Worm (Caenorhabditis elegans): Measurements from ENCODE around the gene suox-1.

Gene suox-1

ce11 chrX:15492759-15493158 is 4.6 kb upstream of the suox-1 start (continued):
- TF ChIP-seq F10E7.11 (tag; optimal IDR thresholded peaks at IDR 0.05) (no peak), B0336.3 (GFP tag; IDR thresholded peaks at IDR 0.05) (peak; percentile 49; the same call in 1 of the 2 replicates), T07F8.4 (tag; optimal IDR thresholded peaks at IDR 0.05) (no peak), hmg-20 (GFP tag; IDR thresholded peaks at IDR 0.05) (no peak), sptf-2 (GFP tag; optimal IDR thresholded peaks at IDR 0.05) (peak; percentile 22), Y56A3A.18 (GFP tag; IDR thresholded peaks at IDR 0.05) (peak; percentile 77; the same call in 1 of the 2 replicates), nfyb-1 (GFP tag; IDR thresholded peaks at IDR 0.05) (peak; percentile 78; the same call in 1 of the 2 replicates), gei-17 (GFP tag; optimal IDR thresholded peaks at IDR 0.05) (peak; percentile 1), C06A6.2 (GFP tag; conservative IDR thresholded peaks at IDR 0.05) (peak; percentile 76), snpc-3.4 (tag; optimal IDR thresholded peaks at IDR 0.05) (no peak), ztf-3 (GFP tag; optimal IDR thresholded peaks at IDR 0.05) (no peak), nhr-27 (tag; optimal IDR thresholded peaks at IDR 0.05) (no peak), egl-18 (GFP tag; IDR thresholded peaks at IDR 0.05) (0 out of 2 replicates have a peak, but pooled peaks have one; percentile 46), K11D2.4 (GFP tag; IDR thresholded peaks at IDR 0.05) (peak; percentile 85), ceh-27 (GFP tag; optimal IDR thresholded peaks at IDR 0.05) (peak; percentile 59), hsf-1 (GFP tag; IDR thresholded peaks at IDR 0.05) (0 out of 2 replicates have a peak, but pooled peaks have one; percentile 24), F37B4.10 (GFP tag; IDR thresholded peaks at IDR 0.05) (no peak), tlf-1 (GFP tag; optimal IDR thresholded peaks at IDR 0.05) (peak; percentile 61), mes-4 (tag; optimal IDR thresholded peaks at IDR 0.05) (no peak), ztf-6 (GFP tag; IDR thresholded peaks at IDR 0.05) (no peak), egrh-3 (GFP tag; IDR thresholded peaks at IDR 0.05) (0 out of 2 replicates have a peak, but pooled peaks have one; percentile 38), F57A8.1 (GFP tag; optimal IDR thresholded peaks at IDR 0.05) (no peak), xnd-1 (tag; optimal IDR thresholded peaks at IDR 0.05) (no peak), B0019.2 (GFP tag; conservative IDR thresholded peaks at IDR 0.05) (no peak), lag-1 (GFP tag; IDR thresholded peaks at IDR 0.05) (no peak), lin-40 (tag; optimal IDR thresholded peaks at IDR 0.05) (peak; percentile 87), Y53F4B.3 (GFP tag; IDR thresholded peaks at IDR 0.05) (no peak), madf-8 (GFP tag; conservative IDR thresholded peaks at IDR 0.05) (no peak), F33H1.4 (GFP tag; IDR thresholded peaks at IDR 0.05) (no peak), madf-3 (GFP tag; IDR thresholded peaks at IDR 0.05) (0 out of 2 replicates have a peak, but pooled peaks have one; percentile 50), Y95B8A.8 (GFP tag; IDR thresholded peaks at IDR 0.05) (no peak), B0261.1 (tag; optimal IDR thresholded peaks at IDR 0.05) (no peak), fkh-3 (tag; optimal IDR thresholded peaks at IDR 0.05) (no peak), nhr-80 (tag; optimal IDR thresholded peaks at IDR 0.05) (peak; percentile 89), attf-3 (GFP tag; conservative IDR thresholded peaks at IDR 0.05) (0 out of 2 replicates have a peak, but pooled peaks have one; percentile 31), madf-10 (tag; optimal IDR thresholded peaks at IDR 0.05) (peak; percentile 63), dox-1 (GFP tag; IDR thresholded peaks at IDR 0.05) (peak; percentile 91), F39B2.1 (GFP tag; IDR thresholded peaks at IDR 0.05) (no peak), ztf-22 (GFP tag; optimal IDR thresholded peaks at IDR 0.05) (no peak), ztf-28 (GFP tag; IDR thresholded peaks at IDR 0.05) (no peak), sea-2 (GFP tag; IDR thresholded peaks at IDR 0.05) (no peak), akir-1 (GFP tag; optimal IDR thresholded peaks at IDR 0.05) (no peak), Y79H2A.3 (GFP tag; conservative IDR thresholded peaks at IDR 0.05) (no peak), hmg-1.2 (GFP tag; IDR thresholded peaks at IDR 0.05) (peak; percentile 44; the same call in 1 of the 2 replicates), Y53G8AR.9 (GFP tag; conservative IDR thresholded peaks at IDR 0.05) (peak; percentile 78), nhr-90 (tag; optimal IDR thresholded peaks at IDR 0.05) (peak; percentile 32), tbp1 (GFP tag; optimal IDR thresholded peaks at IDR 0.05) (peak; percentile 58), nfya-1 (tag; optimal IDR thresholded peaks at IDR 0.05; ENCODE audit: borderline replicate concordance, insufficient read depth) (no peak)
